Worm (Caenorhabditis elegans): ENCODE results near the gene swsn-7.

ce11 chrII:8065985-8066384 is 38.4 kb upstream of the swsn-7 start, which contains the start of gene pdha-1:
- TF ChIP-seq nhr-76 (tag; optimal IDR thresholded peaks at IDR 0.05), result no peak
- no peak for TF ChIP-seq mdl-1 (tag; optimal IDR thresholded peaks at IDR 0.05)
- TF ChIP-seq fos-1 (tag; optimal IDR thresholded peaks at IDR 0.05), result no peak
- TF ChIP-seq snpc-4 (tag; optimal IDR thresholded peaks at IDR 0.05), result no peak
- no peak for TF ChIP-seq hlh-30 (tag; optimal IDR thresholded peaks at IDR 0.05; ENCODE audit: insufficient read depth)
- no peak for TF ChIP-seq php-3 (GFP tag; IDR thresholded peaks at IDR 0.05)
- TF ChIP-seq nhr-6 (tag; optimal IDR thresholded peaks at IDR 0.05), result no peak
- no peak for TF ChIP-seq Y5F2A.4 (GFP tag; optimal IDR thresholded peaks at IDR 0.05)
- no peak for TF ChIP-seq lin-13 (GFP tag; optimal IDR thresholded peaks at IDR 0.05)
- no peak for TF ChIP-seq nhr-28 (tag; optimal IDR thresholded peaks at IDR 0.05)
- TF ChIP-seq pha-4 (GFP tag; IDR thresholded peaks at IDR 0.05), result no peak
- TF ChIP-seq pha-4 (tag; optimal IDR thresholded peaks at IDR 0.05), result no peak
- no peak for TF ChIP-seq ZK546.5 (tag; optimal IDR thresholded peaks at IDR 0.05)
- TF ChIP-seq nhr-10 (tag; optimal IDR thresholded peaks at IDR 0.05), result no peak
